Fruit fly (Drosophila melanogaster): ENCODE data around the gene Ser12.

The Ser12 gene

DNA sequence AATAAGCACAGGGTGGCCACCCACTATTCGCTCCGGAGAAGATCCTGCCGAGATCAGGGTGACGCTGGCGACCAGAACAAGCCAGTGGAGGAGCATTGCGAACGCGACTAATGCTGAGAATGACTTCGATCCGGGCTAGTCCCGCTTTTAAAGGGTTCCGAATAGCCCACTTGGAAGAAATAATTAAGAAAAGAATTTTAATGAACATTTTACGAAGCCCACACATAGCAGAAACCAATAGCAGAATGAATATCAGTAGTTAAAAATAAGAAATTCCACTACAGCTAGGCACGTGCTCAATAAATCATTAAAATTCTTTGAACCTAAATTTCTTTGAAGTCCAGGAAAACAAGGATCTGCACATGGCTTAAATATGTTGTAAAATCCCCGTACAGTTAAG is at the start of gene Ser12:
Ser12 (minus strand) TSS at position 101 of the 400 bp plus-strand sequence.
- TF ChIP-seq CrebA (GFP tag; optimal IDR thresholded peaks at IDR 0.05; ENCODE audit: borderline replicate concordance) (no peak), N (GFP tag; optimal IDR thresholded peaks at IDR 0.05) (no peak), GATAd (GFP tag; optimal IDR thresholded peaks at IDR 0.05) (no peak), dmrt93B (GFP tag; optimal IDR thresholded peaks at IDR 0.05) (no peak), woc (GFP tag; optimal IDR thresholded peaks at IDR 0.05) (no peak), ey (GFP tag; optimal IDR thresholded peaks at IDR 0.05) (no peak), Rel (GFP tag; optimal IDR thresholded peaks at IDR 0.05) (no peak), Rel (tag; optimal IDR thresholded peaks at IDR 0.05) (no peak), tai (GFP tag; optimal IDR thresholded peaks at IDR 0.05) (no peak), sage (GFP tag; optimal IDR thresholded peaks at IDR 0.05) (no peak), dl (GFP tag; optimal IDR thresholded peaks at IDR 0.05; ENCODE audit: insufficient read depth in 1 of 2, partially characterized antibody in 2 of 2) (no peak), HLH106 (tag; optimal IDR thresholded peaks at IDR 0.05) (no peak), Jra (GFP tag; optimal IDR thresholded peaks at IDR 0.05) (no peak), h (GFP tag; optimal IDR thresholded peaks at IDR 0.05) (no peak), Hr83 (GFP tag; optimal IDR thresholded peaks at IDR 0.05; ENCODE audit: poor library complexity, severe bottlenecking) (no peak), Mio (GFP tag; optimal IDR thresholded peaks at IDR 0.05) (no peak), br (GFP tag; optimal IDR thresholded peaks at IDR 0.05) (no peak), pan (optimal IDR thresholded peaks at IDR 0.05) (no peak), Dfd (GFP tag; optimal IDR thresholded peaks at IDR 0.05) (no peak), Hnf4 (GFP tag; optimal IDR thresholded peaks at IDR 0.05) (no peak), Hr78 (GFP tag; optimal IDR thresholded peaks at IDR 0.05) (no peak)

DNA sequence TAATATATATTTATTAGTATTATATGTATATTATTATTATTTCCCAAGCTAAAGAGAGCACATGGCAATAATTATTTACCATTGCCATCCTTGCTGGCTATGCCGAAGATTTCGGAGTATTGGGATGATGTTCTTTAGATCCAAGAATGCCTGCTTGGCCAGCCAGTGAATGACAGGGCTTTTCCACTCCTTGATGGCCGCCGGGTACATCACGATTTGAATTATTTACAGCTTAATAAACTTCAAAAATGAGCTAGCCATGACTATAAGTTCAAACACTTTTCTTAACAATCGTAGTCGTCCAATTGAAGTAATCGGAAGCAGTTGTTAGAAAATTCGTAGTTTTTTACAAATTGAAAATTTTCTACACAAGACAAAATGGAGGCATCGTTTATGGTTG is 48.7 kb upstream of the Ser12 start, which contains the start of gene CG31949:
CG31949 (plus strand) TSS at position 301 of the 400 bp plus-strand sequence.
- TF ChIP-seq pan (optimal IDR thresholded peaks at IDR 0.05) (no peak), CG9705 (GFP tag; optimal IDR thresholded peaks at IDR 0.05) (no peak), woc (GFP tag; optimal IDR thresholded peaks at IDR 0.05) (no peak)

DNA sequence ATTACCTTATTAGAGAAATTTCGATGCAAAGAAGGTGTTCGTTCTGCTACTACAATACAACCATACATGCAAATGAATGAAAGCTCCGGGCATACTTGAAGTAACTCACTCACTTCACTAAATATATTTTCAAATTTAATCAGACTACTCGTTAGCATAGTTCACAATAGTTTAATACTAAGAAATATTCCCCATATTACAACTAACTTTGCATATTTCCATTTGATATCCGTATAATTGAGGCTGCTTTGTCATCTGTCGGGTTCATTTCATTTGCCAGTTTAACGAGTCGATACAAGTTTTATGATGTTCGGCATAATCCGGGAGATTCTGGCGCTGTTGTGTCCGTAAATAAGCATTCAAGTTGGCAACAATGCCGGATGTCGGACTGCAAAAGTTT is 39.6 kb upstream of the Ser12 start, which contains the start of gene robl22E:
robl22E (minus strand) TSS at position 101 of the 400 bp plus-strand sequence.
- no peak for TF ChIP-seq Hr83 (GFP tag; optimal IDR thresholded peaks at IDR 0.05; ENCODE audit: poor library complexity, severe bottlenecking)

DNA sequence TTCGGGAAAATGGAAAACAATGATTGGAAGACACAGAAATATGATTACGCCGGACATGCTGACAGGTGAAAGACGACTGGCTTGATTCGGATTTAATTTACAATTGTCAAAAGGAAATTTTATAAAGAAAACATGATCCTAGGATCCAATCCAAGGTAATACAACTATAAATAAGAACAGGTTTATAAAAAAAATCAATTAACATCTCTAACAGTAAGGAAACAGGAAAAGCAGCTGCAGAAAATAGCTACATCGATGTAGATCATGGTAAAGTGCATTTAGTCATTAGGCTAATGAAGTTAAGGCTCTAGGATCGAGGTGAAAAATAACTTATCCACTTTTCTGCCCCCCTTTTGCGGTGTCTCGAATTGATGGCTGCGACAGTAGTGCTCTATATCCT is 38.2 kb upstream of the Ser12 start, which contains the start of gene CG17237:
CG17237 (minus strand) TSS at position 101 of the 400 bp plus-strand sequence.
- no peak for TF ChIP-seq Jra (GFP tag; optimal IDR thresholded peaks at IDR 0.05)
- no peak for TF ChIP-seq Vsx2 (GFP tag; optimal IDR thresholded peaks at IDR 0.05; ENCODE audit: partially characterized antibody)
- no peak for TF ChIP-seq brk (GFP tag; optimal IDR thresholded peaks at IDR 0.05)
- TF ChIP-seq CG32264 (GFP tag; optimal IDR thresholded peaks at IDR 0.05): no peak
- TF ChIP-seq CG9705 (GFP tag; optimal IDR thresholded peaks at IDR 0.05): no peak
- TF ChIP-seq CrebA (GFP tag; optimal IDR thresholded peaks at IDR 0.05; ENCODE audit: borderline replicate concordance): no peak
- no peak for TF ChIP-seq sv (GFP tag; optimal IDR thresholded peaks at IDR 0.05)
- TF ChIP-seq ey (GFP tag; optimal IDR thresholded peaks at IDR 0.05): no peak
- no peak for TF ChIP-seq dsf (GFP tag; optimal IDR thresholded peaks at IDR 0.05; ENCODE audit: borderline replicate concordance)
- no peak for TF ChIP-seq h (GFP tag; optimal IDR thresholded peaks at IDR 0.05)
- no peak for TF ChIP-seq Dif (GFP tag; optimal IDR thresholded peaks at IDR 0.05; ENCODE audit: partially characterized antibody)
- no peak for TF ChIP-seq Rel (GFP tag; optimal IDR thresholded peaks at IDR 0.05)
- no peak for TF ChIP-seq Rel (tag; optimal IDR thresholded peaks at IDR 0.05)
- TF ChIP-seq br (GFP tag; optimal IDR thresholded peaks at IDR 0.05): no peak
- no peak for TF ChIP-seq Hr78 (GFP tag; optimal IDR thresholded peaks at IDR 0.05)
- TF ChIP-seq woc (GFP tag; optimal IDR thresholded peaks at IDR 0.05): no peak

DNA sequence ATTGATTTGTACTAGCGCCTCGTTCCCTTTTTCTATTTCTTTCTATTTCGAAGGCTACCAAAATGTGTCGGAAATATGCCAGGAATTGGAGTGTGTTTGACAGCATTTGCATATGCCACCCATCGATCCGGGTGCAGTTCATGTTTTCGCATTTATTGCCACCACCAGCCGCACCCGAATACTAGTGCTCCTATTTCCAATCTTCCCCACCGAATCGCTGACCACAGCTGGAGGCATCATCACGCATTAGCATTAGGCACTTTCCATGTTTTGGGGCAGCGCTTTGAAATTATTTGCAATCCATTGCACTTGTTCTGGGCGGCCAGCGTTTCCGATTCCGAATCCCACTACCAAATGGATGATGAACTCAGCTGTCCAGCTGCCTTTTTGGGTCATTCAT is 36.7 kb upstream of the Ser12 start, which contains the start of gene CG42658:
CG42658 (minus strand) TSS at position 101 of the 400 bp plus-strand sequence.
- TF ChIP-seq psq (GFP tag; optimal IDR thresholded peaks at IDR 0.05): no peak
- TF ChIP-seq Sp1 (GFP tag; optimal IDR thresholded peaks at IDR 0.05): no peak
- TF ChIP-seq Mio (GFP tag; optimal IDR thresholded peaks at IDR 0.05): no peak
- no peak for TF ChIP-seq fru (GFP tag; optimal IDR thresholded peaks at IDR 0.05)
- no peak for TF ChIP-seq GATAd (GFP tag; optimal IDR thresholded peaks at IDR 0.05)
- no peak for TF ChIP-seq CG32264 (GFP tag; optimal IDR thresholded peaks at IDR 0.05)
- no peak for TF ChIP-seq woc (GFP tag; optimal IDR thresholded peaks at IDR 0.05)
- no peak for TF ChIP-seq Hr78 (GFP tag; optimal IDR thresholded peaks at IDR 0.05)
- TF ChIP-seq usp (GFP tag; optimal IDR thresholded peaks at IDR 0.05): no peak
- no peak for TF ChIP-seq dl (GFP tag; optimal IDR thresholded peaks at IDR 0.05; ENCODE audit: insufficient read depth in 1 of 2, partially characterized antibody in 2 of 2)
- no peak for TF ChIP-seq Hr83 (GFP tag; optimal IDR thresholded peaks at IDR 0.05; ENCODE audit: poor library complexity, severe bottlenecking)

Data from whole organism, wandering third instar larva.